Worm (Caenorhabditis elegans): ENCODE results near the gene ptr-25.
A peak's percentile ranks its signal among the peaks of the same experiment; 100 is the strongest.

ptr-25 gene

ce11 chrIII:10512570-10512969, 24.6 kb downstream of the ptr-25 start:
- TF ChIP-seq ces-1 (GFP tag; optimal IDR thresholded peaks at IDR 0.05) = peak; percentile 60
- no peak for TF ChIP-seq nhr-12 (tag; optimal IDR thresholded peaks at IDR 0.05)

- no peak for TF ChIP-seq ceh-83 (GFP tag; optimal IDR thresholded peaks at IDR 0.05)
- no peak for TF ChIP-seq hlh-1 (tag; optimal IDR thresholded peaks at IDR 0.05)
- TF ChIP-seq sem-2 (GFP tag; optimal IDR thresholded peaks at IDR 0.05) = no peak
- TF ChIP-seq unc-62 (GFP tag; optimal IDR thresholded peaks at IDR 0.05) = no peak
- TF ChIP-seq sptf-1 (tag; optimal IDR thresholded peaks at IDR 0.05) = no peak
- no peak for TF ChIP-seq unc-39 (tag; optimal IDR thresholded peaks at IDR 0.05)
- TF ChIP-seq ham-2 (GFP tag; optimal IDR thresholded peaks at IDR 0.05) = no peak
- no peak for TF ChIP-seq snpc-4 (tag; optimal IDR thresholded peaks at IDR 0.05)
- no peak for TF ChIP-seq zip-8 (tag; optimal IDR thresholded peaks at IDR 0.05)
- TF ChIP-seq drap-1 (GFP tag; optimal IDR thresholded peaks at IDR 0.05) = no peak
- TF ChIP-seq nhr-237 (tag; optimal IDR thresholded peaks at IDR 0.05) = no peak
- no peak for TF ChIP-seq ztf-11 (tag; optimal IDR thresholded peaks at IDR 0.05)
- no peak for TF ChIP-seq bed-3 (GFP tag; optimal IDR thresholded peaks at IDR 0.05)
- TF ChIP-seq lsy-2 (tag; optimal IDR thresholded peaks at IDR 0.05) = no peak
- no peak for TF ChIP-seq unc-120 (tag; optimal IDR thresholded peaks at IDR 0.05; ENCODE audit: poor library complexity, severe bottlenecking)
- TF ChIP-seq pha-4 (tag; optimal IDR thresholded peaks at IDR 0.05) = no peak
- TF ChIP-seq M03D4.4 (tag; optimal IDR thresholded peaks at IDR 0.05) = no peak
- no peak for TF ChIP-seq ceh-43 (GFP tag; optimal IDR thresholded peaks at IDR 0.05)
Measured at ce11 chrIII:10515751-10516150, 27.8 kb downstream of the ptr-25 start.

ce11 chrIII:10518884-10519283, 31.0 kb downstream of the ptr-25 start:
- TF ChIP-seq snpc-4 (tag; optimal IDR thresholded peaks at IDR 0.05) (no peak), mls-2 (tag; optimal IDR thresholded peaks at IDR 0.05) (no peak), zip-8 (tag; optimal IDR thresholded peaks at IDR 0.05) (no peak), nhr-12 (tag; optimal IDR thresholded peaks at IDR 0.05) (no peak), ztf-11 (tag; optimal IDR thresholded peaks at IDR 0.05) (no peak), bed-3 (GFP tag; optimal IDR thresholded peaks at IDR 0.05) (no peak), lin-13 (tag; optimal IDR thresholded peaks at IDR 0.05) (no peak)

ce11 chrIII:10519615-10520014, 31.7 kb downstream of the ptr-25 start:
- TF ChIP-seq M03D4.4 (tag; optimal IDR thresholded peaks at IDR 0.05) (no peak), snpc-4 (tag; optimal IDR thresholded peaks at IDR 0.05) (no peak), ham-2 (GFP tag; optimal IDR thresholded peaks at IDR 0.05) (no peak), lsy-2 (tag; optimal IDR thresholded peaks at IDR 0.05) (no peak), nhr-76 (tag; optimal IDR thresholded peaks at IDR 0.05) (no peak), lin-32 (GFP tag; optimal IDR thresholded peaks at IDR 0.05) (no peak), elt-1 (tag; optimal IDR thresholded peaks at IDR 0.05; ENCODE audit: borderline replicate concordance, insufficient read depth) (no peak)

ce11 chrIII:10520523-10520922, 32.6 kb downstream of the ptr-25 start, which contains the start of gene unc-49:
TSS of gene unc-49 (plus strand) at chrIII:10520762.
- TF ChIP-seq unc-62 (GFP tag; optimal IDR thresholded peaks at IDR 0.05) (peak; percentile 22), ceh-83 (GFP tag; optimal IDR thresholded peaks at IDR 0.05) (no peak), nhr-12 (tag; optimal IDR thresholded peaks at IDR 0.05) (no peak), hlh-1 (tag; optimal IDR thresholded peaks at IDR 0.05) (peak; percentile 62), unc-120 (tag; optimal IDR thresholded peaks at IDR 0.05; ENCODE audit: poor library complexity, severe bottlenecking) (peak; percentile 47)

- TF ChIP-seq hlh-1 (tag; optimal IDR thresholded peaks at IDR 0.05) (no peak), cnd-1 (tag; optimal IDR thresholded peaks at IDR 0.05) (no peak)
Measured at ce11 chrIII:10521219-10521618, 33.3 kb downstream of the ptr-25 start.

ce11 chrIII:10523025-10523424, 35.1 kb downstream of the ptr-25 start:
- no peak for TF ChIP-seq lin-32 (GFP tag; optimal IDR thresholded peaks at IDR 0.05)
- TF ChIP-seq tbx-8 (GFP tag; optimal IDR thresholded peaks at IDR 0.05) = no peak
- no peak for TF ChIP-seq sem-2 (GFP tag; optimal IDR thresholded peaks at IDR 0.05)
- no peak for TF ChIP-seq cnd-1 (tag; optimal IDR thresholded peaks at IDR 0.05)
- TF ChIP-seq nhr-2 (tag; optimal IDR thresholded peaks at IDR 0.05) = no peak
